Worm (Caenorhabditis elegans): ENCODE results near the gene Y45G12C.1.

Y45G12C.1 gene

DNA sequence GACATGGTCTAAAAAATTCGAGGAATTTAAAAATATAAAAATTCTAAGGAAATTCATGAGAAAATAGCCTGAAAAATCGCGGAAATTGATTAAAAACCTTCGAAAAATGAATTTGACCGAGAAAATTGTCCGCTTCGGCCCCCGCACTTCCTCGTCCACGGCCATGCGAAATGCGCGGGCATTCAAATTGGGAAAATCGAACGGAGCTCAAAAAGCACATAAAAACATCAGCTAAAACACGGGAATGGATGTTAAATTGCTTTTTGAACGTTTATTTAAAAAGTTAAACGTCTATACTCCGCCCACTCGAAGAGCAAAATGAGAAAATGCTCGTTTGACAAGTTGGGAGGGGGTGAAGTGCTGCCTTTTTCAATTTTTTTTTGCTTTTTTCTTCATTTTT lies 37.6 kb downstream of the Y45G12C.1 start, which contains the start of gene F53E10.6 (continued):
- TF ChIP-seq C06A6.2 (GFP tag; conservative IDR thresholded peaks at IDR 0.05), result no peak
- TF ChIP-seq T26A5.8 (tag; optimal IDR thresholded peaks at IDR 0.05), result no peak

DNA sequence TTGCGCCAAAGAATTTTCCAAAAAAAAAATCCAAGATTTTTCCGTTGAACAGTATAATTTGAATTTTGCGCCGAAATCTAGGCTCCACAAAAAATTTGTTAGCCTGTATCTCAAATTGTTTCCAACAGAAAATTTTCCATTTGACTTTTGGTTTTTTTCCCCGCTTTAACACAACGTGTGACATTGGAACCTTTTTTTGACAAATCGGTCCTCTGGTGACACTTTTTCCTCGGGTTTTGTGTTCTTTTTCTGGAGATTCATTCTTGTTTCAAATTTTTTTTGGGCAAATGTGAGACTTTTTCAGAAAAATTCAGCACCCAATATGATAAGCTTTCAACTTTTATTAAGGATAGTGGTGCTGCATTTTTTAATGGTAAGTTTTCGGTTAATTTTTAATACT lies 42.9 kb downstream of the Y45G12C.1 start, which contains the start of gene acr-17:
acr-17 (plus strand) TSS at position 301 of the 400 bp plus-strand sequence.
- TF ChIP-seq nhr-179 (tag; optimal IDR thresholded peaks at IDR 0.05) (no peak), hmg-1.2 (GFP tag; IDR thresholded peaks at IDR 0.05) (no peak), repo-1 (tag; optimal IDR thresholded peaks at IDR 0.05) (no peak), F39B2.1 (GFP tag; IDR thresholded peaks at IDR 0.05) (no peak), tlf-1 (GFP tag; optimal IDR thresholded peaks at IDR 0.05) (no peak), lin-54 (GFP tag; optimal IDR thresholded peaks at IDR 0.05) (no peak), lin-26 (GFP tag; IDR thresholded peaks at IDR 0.05) (no peak), nfya-1 (tag; optimal IDR thresholded peaks at IDR 0.05; ENCODE audit: borderline replicate concordance, insufficient read depth) (no peak), bed-1 (GFP tag; IDR thresholded peaks at IDR 0.05) (no peak), ceh-100 (GFP tag; IDR thresholded peaks at IDR 0.05) (no peak), ccch-3 (GFP tag; optimal IDR thresholded peaks at IDR 0.05) (no peak), T07F8.4 (tag; optimal IDR thresholded peaks at IDR 0.05) (no peak), somi-1 (GFP tag; optimal IDR thresholded peaks at IDR 0.05) (no peak), nhr-27 (tag; optimal IDR thresholded peaks at IDR 0.05) (no peak), atf-7 (tag; optimal IDR thresholded peaks at IDR 0.05) (no peak), bed-2 (GFP tag; IDR thresholded peaks at IDR 0.05) (no peak)

DNA sequence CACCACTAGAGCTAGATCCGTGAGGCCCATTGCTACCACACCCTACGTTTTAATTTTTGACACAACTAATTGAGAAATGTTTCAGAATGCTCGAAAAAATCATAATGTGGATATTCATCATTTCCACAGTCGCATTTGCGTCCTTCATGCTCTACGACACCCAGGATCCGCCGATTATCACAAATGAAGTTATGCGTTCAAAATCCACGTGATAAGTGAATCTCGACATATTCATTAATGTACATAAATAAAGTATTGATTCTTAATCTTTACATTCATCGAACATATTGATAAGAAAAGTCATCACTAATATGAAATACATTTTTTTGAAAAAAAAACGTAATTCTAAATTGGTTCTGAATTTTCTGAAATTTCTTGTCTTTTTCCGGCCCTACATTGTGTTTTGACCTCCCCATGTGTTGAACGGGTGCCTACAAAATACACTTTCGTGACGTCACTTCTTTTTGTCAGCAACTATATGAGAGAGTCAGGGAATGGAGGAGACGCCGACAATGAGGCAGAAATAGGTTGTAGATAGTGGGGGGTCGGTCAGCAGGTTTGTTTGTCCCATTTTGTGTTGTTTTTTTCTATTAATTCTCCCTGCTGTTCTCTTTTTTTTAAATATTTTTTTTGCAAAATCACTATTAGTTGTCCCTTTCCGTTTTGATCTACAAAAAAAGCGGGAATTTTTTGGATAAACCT lies 49.7 kb downstream of the Y45G12C.1 start, which contains the start of gene F53E10.1:
F53E10.1 (plus strand) TSS at position 325 of the 702 bp plus-strand sequence.
- no peak for TF ChIP-seq unc-62 (GFP tag; optimal IDR thresholded peaks at IDR 0.05)
- no peak for TF ChIP-seq Y53F4B.3 (GFP tag; IDR thresholded peaks at IDR 0.05)
- TF ChIP-seq K11D2.4 (GFP tag; IDR thresholded peaks at IDR 0.05), result no peak
- TF ChIP-seq lsy-27 (tag; optimal IDR thresholded peaks at IDR 0.05; ENCODE audit: borderline replicate concordance, insufficient read depth), result no peak
- no peak for TF ChIP-seq efl-1 (GFP tag; optimal IDR thresholded peaks at IDR 0.05)
- TF ChIP-seq rec-8 (tag; optimal IDR thresholded peaks at IDR 0.05), result no peak
- TF ChIP-seq ZK185.1 (tag; optimal IDR thresholded peaks at IDR 0.05; ENCODE audit: poor library complexity, severe bottlenecking), result no peak
- TF ChIP-seq Y95B8A.8 (GFP tag; IDR thresholded peaks at IDR 0.05), result no peak
- TF ChIP-seq atf-7 (tag; optimal IDR thresholded peaks at IDR 0.05), result peak; percentile 90
- TF ChIP-seq madf-10 (tag; optimal IDR thresholded peaks at IDR 0.05), result peak; percentile 12
- no peak for TF ChIP-seq tbp1 (GFP tag; optimal IDR thresholded peaks at IDR 0.05)
- TF ChIP-seq cebp-2 (GFP tag; IDR thresholded peaks at IDR 0.05), result no peak
- no peak for TF ChIP-seq ceh-40 (GFP tag; IDR thresholded peaks at IDR 0.05)
- TF ChIP-seq B0035.1 (tag; optimal IDR thresholded peaks at IDR 0.05), result no peak
- peak; percentile 14 for TF ChIP-seq lin-54 (GFP tag; optimal IDR thresholded peaks at IDR 0.05)
- TF ChIP-seq C17E4.6 (GFP tag; IDR thresholded peaks at IDR 0.05), result no peak
- TF ChIP-seq nhr-80 (tag; optimal IDR thresholded peaks at IDR 0.05), result peak; percentile 50
- TF ChIP-seq nhr-90 (tag; optimal IDR thresholded peaks at IDR 0.05), result no peak
- no peak for TF ChIP-seq pbrm-1 (GFP tag; IDR thresholded peaks at IDR 0.05)
- no peak for TF ChIP-seq ccch-3 (GFP tag; optimal IDR thresholded peaks at IDR 0.05)
- TF ChIP-seq cebp-1 (GFP tag; IDR thresholded peaks at IDR 0.05), result no peak
- TF ChIP-seq cebp-1 (tag; optimal IDR thresholded peaks at IDR 0.05), result peak; percentile 38
- no peak for TF ChIP-seq F55B11.4 (tag; optimal IDR thresholded peaks at IDR 0.05; ENCODE audit: borderline replicate concordance, insufficient read depth)
- TF ChIP-seq xnd-1 (tag; optimal IDR thresholded peaks at IDR 0.05), result no peak
- no peak for TF ChIP-seq T07F8.4 (tag; optimal IDR thresholded peaks at IDR 0.05)
- no peak for TF ChIP-seq madf-3 (GFP tag; IDR thresholded peaks at IDR 0.05)
- no peak for TF ChIP-seq ztf-6 (GFP tag; IDR thresholded peaks at IDR 0.05)
- no peak for TF ChIP-seq dox-1 (GFP tag; IDR thresholded peaks at IDR 0.05)
- peak; percentile 45; the same call in 1 of the 2 replicates for TF ChIP-seq lin-26 (GFP tag; IDR thresholded peaks at IDR 0.05)
- TF ChIP-seq mel-28 (tag; optimal IDR thresholded peaks at IDR 0.05; ENCODE audit: borderline replicate concordance), result no peak
- no peak for TF ChIP-seq hrde-1 (tag; optimal IDR thresholded peaks at IDR 0.05; ENCODE audit: borderline replicate concordance)
